Fruit fly (Drosophila melanogaster): ENCODE measurements around the gene Bsg.

dm6 chr2L:8082692-8083412 lies 368 bp upstream of the Bsg start, which contains the start of gene Mcr:
- TF ChIP-seq Sin3A (optimal IDR thresholded peaks at IDR 0.05) (no peak), psq (optimal IDR thresholded peaks at IDR 0.05) (no peak), insv (optimal IDR thresholded peaks at IDR 0.05) (no peak), Myc (optimal IDR thresholded peaks at IDR 0.05) (no peak)
